Worm (Caenorhabditis elegans) whole organism, L3 larva: ENCODE data around the gene eat-3.

Source experiments
- R02D3.7 ChIP-seq: fragments of 150-350 bp; optimal IDR thresholded peaks from 2 replicates; lab custom pipeline; 2014; ENCODE audit warnings: missing biosample characterization, missing genetic modification characterization
- ZK546.5 ChIP-seq: sonication (generic microtip); optimal IDR thresholded peaks from 2 replicates; lab custom pipeline; 2017; ENCODE audit warnings: missing biosample characterization, missing genetic modification characterization
- ama-1 ChIP-seq: fragments of 150-350 bp; optimal IDR thresholded peaks from 2 replicates; lab custom pipeline; 2018
- ceh-28 ChIP-seq: fragments of 150-350 bp; optimal IDR thresholded peaks from 2 replicates; lab custom pipeline; 2014; ENCODE audit warnings: missing biosample characterization, missing genetic modification reagents, missing genetic modification characterization
- ceh-9 ChIP-seq: sonication (generic microtip); optimal IDR thresholded peaks from 2 replicates; lab custom pipeline; 2018; ENCODE audit warnings: missing biosample characterization, missing genetic modification characterization
- daf-12 ChIP-seq: fragments of 150-350 bp; optimal IDR thresholded peaks from 2 replicates; lab custom pipeline; 2014; ENCODE audit warnings: missing biosample characterization, missing genetic modification reagents, missing genetic modification characterization
- egl-27 ChIP-seq: sonication (generic microtip); optimal IDR thresholded peaks from 4 replicates; lab custom pipeline; 2017; ENCODE audit warnings: missing biosample characterization, missing genetic modification reagents, missing genetic modification characterization
- egl-5 ChIP-seq: fragments of 150-350 bp; optimal IDR thresholded peaks from 2 replicates; lab custom pipeline; 2017; ENCODE audit warnings: missing biosample characterization, missing genetic modification reagents, missing genetic modification characterization, inconsistent platforms
- elt-1 ChIP-seq: fragments of 150-350 bp; optimal IDR thresholded peaks from 2 replicates; lab custom pipeline; 2014; ENCODE audit warnings: missing biosample characterization, missing genetic modification characterization
- elt-2 ChIP-seq: sonication (generic microtip); optimal IDR thresholded peaks from 2 replicates; lab custom pipeline; 2016; ENCODE audit warnings: missing genetic modification reagents, mild to moderate bottlenecking, missing genetic modification characterization, missing compliant biosample characterization
- elt-3 ChIP-seq, 3 experiments: fragments of 150-350 bp in 1 of 3; sonication (generic microtip) in 2 of 3; optimal IDR thresholded peaks; 2 replicates in 2 of 3; 4 replicates in 1 of 3; lab custom pipeline; 2014 to 2017; ENCODE audit warnings: missing biosample characterization in 3 of 3, missing genetic modification characterization in 3 of 3
- eor-1 ChIP-seq, 2 experiments: fragments of 150-350 bp; optimal IDR thresholded peaks; 2 replicates each; lab custom pipeline; 2014 to 2018; ENCODE audit warnings: missing biosample characterization in 2 of 2, missing genetic modification characterization in 2 of 2
- fkh-10 ChIP-seq: sonication (generic microtip); optimal IDR thresholded peaks from 2 replicates; lab custom pipeline; 2017; ENCODE audit warnings: missing biosample characterization, missing genetic modification reagents, missing genetic modification characterization
- fkh-2 ChIP-seq: fragments of 150-350 bp; optimal IDR thresholded peaks from 2 replicates; lab custom pipeline; 2014; ENCODE audit warnings: missing biosample characterization, missing genetic modification reagents, missing genetic modification characterization
- fos-1 ChIP-seq: fragments of 150-350 bp; optimal IDR thresholded peaks from 2 replicates; lab custom pipeline; 2014; ENCODE audit warnings: missing biosample characterization, missing genetic modification characterization
- jun-1 ChIP-seq: fragments of 150-350 bp; optimal IDR thresholded peaks from 2 replicates; lab custom pipeline; 2014; ENCODE audit warnings: missing biosample characterization, missing genetic modification reagents, missing genetic modification characterization
- lin-15B ChIP-seq: fragments of 150-350 bp; optimal IDR thresholded peaks from 2 replicates; lab custom pipeline; 2014; ENCODE audit warnings: missing biosample characterization, missing genetic modification characterization
- lin-39 ChIP-seq: fragments of 150-350 bp; optimal IDR thresholded peaks from 2 replicates; lab custom pipeline; 2018; ENCODE audit warnings: missing biosample characterization, missing genetic modification reagents, missing genetic modification characterization
- lsy-12 ChIP-seq: sonication (generic microtip); optimal IDR thresholded peaks from 2 replicates; lab custom pipeline; 2016; ENCODE audit warnings: mild to moderate bottlenecking, missing genetic modification characterization, missing compliant biosample characterization
- mdl-1 ChIP-seq: fragments of 150-350 bp; optimal IDR thresholded peaks from 2 replicates; lab custom pipeline; 2014; ENCODE audit warnings: missing biosample characterization, missing genetic modification characterization
- mml-1 ChIP-seq: fragments of 150-350 bp; sonication (generic microtip); optimal IDR thresholded peaks from 3 replicates; lab custom pipeline; 2014; ENCODE audit warnings: missing biosample characterization, missing genetic modification characterization
- nfya-1 ChIP-seq: sonication (generic microtip); optimal IDR thresholded peaks from 2 replicates; lab custom pipeline; 2017; ENCODE audit warnings: missing genetic modification characterization, mild to moderate bottlenecking, missing compliant biosample characterization, antibody characterized with exemption, moderate library complexity; ENCODE audit not compliant: insufficient read depth
- nhr-11 ChIP-seq: fragments of 150-350 bp; optimal IDR thresholded peaks from 2 replicates; lab custom pipeline; 2014; ENCODE audit warnings: missing biosample characterization, missing genetic modification characterization
- nhr-12 ChIP-seq: fragments of 150-350 bp; optimal IDR thresholded peaks from 2 replicates; lab custom pipeline; 2014; ENCODE audit warnings: missing biosample characterization, missing genetic modification characterization
- nhr-23 ChIP-seq: fragments of 150-350 bp; optimal IDR thresholded peaks from 2 replicates; lab custom pipeline; 2014; ENCODE audit warnings: missing biosample characterization, missing genetic modification reagents, missing genetic modification characterization
- nhr-237 ChIP-seq: fragments of 150-350 bp; optimal IDR thresholded peaks from 2 replicates; lab custom pipeline; 2014; ENCODE audit warnings: missing biosample characterization, missing genetic modification characterization
- nhr-25 ChIP-seq: sonication (generic microtip); optimal IDR thresholded peaks from 2 replicates; lab custom pipeline; 2017; ENCODE audit warnings: missing biosample characterization, missing genetic modification characterization
- nhr-28 ChIP-seq: fragments of 150-350 bp; optimal IDR thresholded peaks from 2 replicates; lab custom pipeline; 2014; ENCODE audit warnings: missing biosample characterization, missing genetic modification characterization
- nhr-43 ChIP-seq: sonication (generic microtip); optimal IDR thresholded peaks from 2 replicates; lab custom pipeline; 2016; ENCODE audit warnings: mild to moderate bottlenecking, missing genetic modification characterization, missing compliant biosample characterization; ENCODE audit not compliant: poor library complexity, severe bottlenecking
- nhr-76 ChIP-seq: fragments of 150-350 bp; sonication (generic microtip); optimal IDR thresholded peaks from 5 replicates; lab custom pipeline; 2014; ENCODE audit warnings: missing biosample characterization, missing genetic modification characterization
- nhr-77 ChIP-seq: fragments of 150-350 bp; optimal IDR thresholded peaks from 2 replicates; lab custom pipeline; 2014; ENCODE audit warnings: missing biosample characterization, missing genetic modification characterization
- pha-4 ChIP-seq: fragments of 150-350 bp; optimal IDR thresholded peaks from 2 replicates; lab custom pipeline; 2014; ENCODE audit warnings: missing biosample characterization, missing genetic modification reagents, missing genetic modification characterization
- pqm-1 ChIP-seq: fragments of 150-350 bp; optimal IDR thresholded peaks from 2 replicates; lab custom pipeline; 2017; ENCODE audit warnings: missing biosample characterization, missing genetic modification characterization, inconsistent platforms
- skn-1 ChIP-seq: fragments of 150-350 bp; optimal IDR thresholded peaks from 2 replicates; lab custom pipeline; 2014; ENCODE audit warnings: missing biosample characterization, missing genetic modification characterization
- snpc-4 ChIP-seq: fragments of 150-350 bp; optimal IDR thresholded peaks from 2 replicates; lab custom pipeline; 2014; ENCODE audit warnings: missing biosample characterization, missing genetic modification characterization
- tbx-2 ChIP-seq: sonication (generic microtip); optimal IDR thresholded peaks from 2 replicates; lab custom pipeline; 2016; ENCODE audit warnings: mild to moderate bottlenecking, missing genetic modification characterization, missing compliant biosample characterization
- unc-39 ChIP-seq: sonication (generic microtip); optimal IDR thresholded peaks from 4 replicates; lab custom pipeline; 2017; ENCODE audit warnings: missing biosample characterization, missing genetic modification characterization
- unc-62 ChIP-seq: fragments of 150-350 bp; sonication (generic microtip); optimal IDR thresholded peaks from 4 replicates; lab custom pipeline; 2014; ENCODE audit warnings: missing biosample characterization, missing genetic modification reagents, missing genetic modification characterization
- zag-1 ChIP-seq: fragments of 150-350 bp; optimal IDR thresholded peaks from 2 replicates; lab custom pipeline; 2014; ENCODE audit warnings: missing biosample characterization, missing genetic modification characterization
- ztf-11 ChIP-seq: fragments of 150-350 bp; optimal IDR thresholded peaks from 2 replicates; lab custom pipeline; 2014; ENCODE audit warnings: missing biosample characterization, missing genetic modification characterization
- ztf-4 ChIP-seq: fragments of 150-350 bp; optimal IDR thresholded peaks from 2 replicates; lab custom pipeline; 2014; ENCODE audit warnings: missing biosample characterization, missing genetic modification characterization

Gene eat-3

DNA sequence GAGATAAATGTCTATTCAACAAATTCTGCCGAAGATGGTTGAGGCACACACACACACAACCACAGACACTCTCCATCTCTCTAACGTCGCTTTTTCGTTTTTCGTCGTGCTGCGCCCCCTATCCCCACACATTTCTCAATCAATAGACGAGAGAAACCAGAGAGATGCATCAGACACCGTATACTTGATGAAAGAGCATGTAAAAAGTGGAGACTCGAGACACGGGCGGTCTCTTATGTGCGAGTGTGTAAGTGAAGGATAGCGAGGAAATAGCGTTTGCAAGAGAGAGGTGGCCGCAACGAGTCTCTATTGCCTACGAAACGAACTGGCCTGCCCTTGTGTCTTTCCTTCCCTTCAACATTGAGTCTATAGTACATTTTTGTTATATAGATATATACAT lies 41.9 kb upstream of the eat-3 start (continued):
- peak; percentile 32 for TF ChIP-seq ztf-11 (tag; lab: Kevin White, UChicago)
- TF ChIP-seq nhr-12 (tag; lab: Kevin White, UChicago) = no peak
- TF ChIP-seq nhr-11 = peak; percentile 88
- TF ChIP-seq tbx-2 (tag; lab: Kevin White, UChicago) = peak; percentile 78
- no peak for TF ChIP-seq nhr-77 (tag; lab: Kevin White, UChicago)
- TF ChIP-seq unc-39 (tag; lab: Kevin White, UChicago) = no peak
- peak; percentile 88 for TF ChIP-seq elt-2
- TF ChIP-seq fkh-2 = no peak
- TF ChIP-seq pqm-1 (tag; lab: Kevin White, UChicago) = peak; percentile 95
- peak; percentile 90 for TF ChIP-seq pha-4 (tag; lab: Kevin White, UChicago)
- TF ChIP-seq eor-1 (tag; optimal IDR thresholded peaks at IDR 0.05; lab: Kevin White, UChicago) = no peak

DNA sequence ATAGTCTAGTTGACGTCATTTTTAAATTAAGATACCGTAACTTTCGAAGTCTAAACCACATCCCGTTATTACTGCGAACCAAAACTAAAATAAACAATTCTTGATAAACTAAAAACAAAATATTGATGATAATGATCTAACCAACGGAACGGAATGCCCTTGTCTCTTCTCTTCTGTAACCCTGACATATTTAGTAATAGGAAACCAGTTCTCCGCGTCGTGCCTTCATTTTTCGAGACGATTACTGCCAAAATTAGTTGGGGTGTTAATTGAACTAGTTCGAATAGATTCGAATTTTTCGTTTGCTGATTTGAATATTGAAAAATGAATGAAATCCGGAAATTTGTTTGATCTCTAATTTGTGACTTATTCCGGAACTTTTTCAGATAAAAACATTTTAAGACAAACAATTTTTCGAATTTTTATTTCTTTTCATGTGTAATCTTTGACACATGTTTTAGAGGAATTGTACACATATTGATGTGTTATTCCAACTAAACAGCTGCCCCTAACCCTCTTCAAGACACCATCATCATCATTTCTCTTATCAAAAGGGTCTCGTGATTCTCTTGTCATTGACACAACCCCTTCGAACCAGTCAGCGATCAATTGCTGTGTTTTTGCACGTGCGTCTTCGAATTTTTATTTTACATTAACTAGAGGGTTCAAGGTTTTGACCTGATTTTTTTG lies 40.9 kb upstream of the eat-3 start:
- TF ChIP-seq fos-1 (peak; percentile 74), jun-1 (tag; lab: Kevin White, UChicago) (peak; percentile 72), nhr-25 (tag; lab: Kevin White, UChicago) (peak; percentile 62), pqm-1 (tag; lab: Kevin White, UChicago) (peak; percentile 75), lsy-12 (tag; lab: Kevin White, UChicago) (peak; percentile 54), nhr-77 (tag; lab: Kevin White, UChicago) (no peak), snpc-4 (tag; lab: Kevin White, UChicago) (no peak), skn-1 (tag; lab: Kevin White, UChicago) (peak; percentile 70), egl-27 (tag; lab: Kevin White, UChicago) (peak; percentile 29), nhr-28 (tag; lab: Kevin White, UChicago) (no peak), nfya-1 (tag; lab: Kevin White, UChicago) (peak; percentile 69), fkh-10 (GFP tag; lab: Kevin White, UChicago) (no peak), pha-4 (tag; lab: Kevin White, UChicago) (peak; percentile 82), mdl-1 (tag; lab: Kevin White, UChicago) (peak; percentile 82), elt-2 (peak; percentile 89), elt-1 (tag; lab: Kevin White, UChicago) (peak; percentile 32), ztf-4 (tag; lab: Kevin White, UChicago) (no peak), ceh-28 (tag; lab: Kevin White, UChicago) (peak; percentile 71), unc-62 (no peak), lin-39 (tag; lab: Kevin White, UChicago) (peak; percentile 51), elt-3 (tag; optimal IDR thresholded peaks at IDR 0.05; lab: Kevin White, UChicago) (peak in 1 of 3 experiments; percentile 51), daf-12 (no peak), nhr-43 (tag; lab: Kevin White, UChicago) (peak; percentile 90), nhr-23 (tag; lab: Kevin White, UChicago) (peak; percentile 84), tbx-2 (tag; lab: Kevin White, UChicago) (no peak), mml-1 (tag; lab: Kevin White, UChicago) (peak; percentile 29), ama-1 (lab: Kevin White, UChicago) (peak; percentile 24), egl-5 (tag; lab: Kevin White, UChicago) (peak; percentile 42), nhr-11 (peak; percentile 8)

DNA sequence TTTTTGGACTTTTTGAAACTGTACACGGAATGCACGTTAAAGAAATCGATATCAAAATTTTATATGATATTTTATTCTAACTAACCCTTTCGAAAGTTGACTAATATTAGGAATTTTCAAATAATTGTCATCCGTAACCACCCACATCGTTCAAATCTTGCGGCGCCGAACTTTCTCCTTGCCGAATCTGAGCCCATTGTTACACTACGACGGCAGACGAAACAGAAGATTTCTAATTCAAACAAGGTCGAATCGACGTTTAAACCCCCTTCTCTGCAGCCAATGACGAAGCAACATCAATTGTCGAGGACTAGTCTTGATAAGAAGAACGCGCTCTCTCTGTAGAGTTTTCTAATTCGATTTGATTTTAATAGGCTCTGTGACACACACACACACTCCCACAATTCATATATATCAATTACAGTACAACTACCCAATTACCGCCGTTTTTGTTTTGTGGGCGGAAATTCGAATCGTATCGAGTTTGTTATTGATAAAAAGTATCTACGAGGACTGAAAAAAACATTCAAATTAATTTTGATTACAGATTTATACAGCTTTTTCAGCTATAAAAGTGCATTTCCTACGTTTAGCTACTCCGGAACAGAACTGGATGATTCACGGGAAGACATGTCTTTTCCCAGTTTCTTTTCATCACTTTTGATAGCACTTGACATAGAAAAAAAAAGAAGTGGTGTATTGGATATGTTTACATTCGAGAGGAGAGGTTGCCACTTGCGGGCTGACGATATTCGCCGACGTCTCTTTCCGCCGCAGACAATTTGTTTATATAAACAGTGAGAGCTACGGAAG lies 40.1 kb upstream of the eat-3 start:
- TF ChIP-seq egl-27 (tag; lab: Kevin White, UChicago) = no peak
- no peak for TF ChIP-seq eor-1 (tag; optimal IDR thresholded peaks at IDR 0.05; lab: Kevin White, UChicago)
- peak; percentile 34 for TF ChIP-seq ztf-4 (tag; lab: Kevin White, UChicago)
- TF ChIP-seq elt-1 (tag; lab: Kevin White, UChicago) = no peak
- no peak for TF ChIP-seq lin-15B (tag; lab: Kevin White, UChicago)
- no peak for TF ChIP-seq ZK546.5 (tag; lab: Kevin White, UChicago)
- TF ChIP-seq nhr-12 (tag; lab: Kevin White, UChicago) = no peak
- peak; percentile 19 for TF ChIP-seq ama-1 (lab: Kevin White, UChicago)
- TF ChIP-seq nhr-43 (tag; lab: Kevin White, UChicago) = no peak
- no peak for TF ChIP-seq mdl-1 (tag; lab: Kevin White, UChicago)
- no peak for TF ChIP-seq nhr-28 (tag; lab: Kevin White, UChicago)
- peak; percentile 72 for TF ChIP-seq pqm-1 (tag; lab: Kevin White, UChicago)
- peak; percentile 19 for TF ChIP-seq elt-2
- TF ChIP-seq nhr-237 (tag; lab: Kevin White, UChicago) = no peak
- no peak for TF ChIP-seq zag-1
- no peak for TF ChIP-seq nhr-77 (tag; lab: Kevin White, UChicago)
- peak; percentile 81 for TF ChIP-seq nfya-1 (tag; lab: Kevin White, UChicago)
- TF ChIP-seq nhr-25 (tag; lab: Kevin White, UChicago) = peak; percentile 19
- TF ChIP-seq fos-1 = no peak
- TF ChIP-seq unc-62 = no peak
- TF ChIP-seq ceh-9 (tag; lab: Kevin White, UChicago) = no peak
- peak; percentile 71 for TF ChIP-seq pha-4 (tag; lab: Kevin White, UChicago)
- TF ChIP-seq snpc-4 (tag; lab: Kevin White, UChicago) = no peak
- TF ChIP-seq ztf-11 (tag; lab: Kevin White, UChicago) = no peak
- TF ChIP-seq R02D3.7 (tag; lab: Kevin White, UChicago) = no peak
- TF ChIP-seq lin-39 (tag; lab: Kevin White, UChicago) = no peak
- peak; percentile 7 for TF ChIP-seq nhr-76
